Worm (Caenorhabditis elegans) whole organism, L2 larva: ENCODE measurements around the gene nhr-107.

ENCODE experiments used
- ceh-16 ChIP-seq: fragments of 150-350 bp; optimal IDR thresholded peaks from 2 replicates; lab custom pipeline; 2014; ENCODE audit warnings: missing biosample characterization, missing genetic modification characterization
- crh-2 ChIP-seq: sonication (generic microtip); optimal IDR thresholded peaks from 2 replicates; lab custom pipeline; 2017; ENCODE audit warnings: missing biosample characterization, missing genetic modification characterization
- dmd-4 ChIP-seq: sonication (generic microtip); optimal IDR thresholded peaks from 2 replicates; lab custom pipeline; 2017; ENCODE audit warnings: missing biosample characterization, missing genetic modification characterization
- elt-1 ChIP-seq: fragments of 150-350 bp; optimal IDR thresholded peaks from 2 replicates; lab custom pipeline; 2014; ENCODE audit warnings: missing biosample characterization, missing genetic modification characterization
- lin-11 ChIP-seq: fragments of 150-350 bp; sonication (generic microtip); optimal IDR thresholded peaks from 2 replicates; lab custom pipeline; 2014; ENCODE audit warnings: missing biosample characterization, missing genetic modification characterization, inconsistent platforms, mixed read lengths
- mab-5 ChIP-seq: fragments of 150-350 bp; optimal IDR thresholded peaks from 2 replicates; lab custom pipeline; 2014; ENCODE audit warnings: missing biosample characterization, missing genetic modification characterization
- mbf-1 ChIP-seq: sonication (generic microtip); optimal IDR thresholded peaks from 2 replicates; lab custom pipeline; 2017; ENCODE audit warnings: missing biosample characterization, missing genetic modification characterization
- mdl-1 ChIP-seq, 2 experiments: fragments of 150-350 bp in 1 of 2; sonication (generic microtip) in 1 of 2; optimal IDR thresholded peaks; 2 replicates each; lab custom pipeline; 2017; ENCODE audit warnings: missing biosample characterization in 2 of 2, missing genetic modification characterization in 2 of 2
- nhr-237 ChIP-seq: fragments of 150-350 bp; optimal IDR thresholded peaks from 2 replicates; lab custom pipeline; 2014; ENCODE audit warnings: missing biosample characterization, missing genetic modification characterization
- nhr-25 ChIP-seq: fragments of 150-350 bp; sonication (generic microtip); optimal IDR thresholded peaks from 3 replicates; lab custom pipeline; 2014; ENCODE audit warnings: missing biosample characterization, missing genetic modification characterization
- nhr-6 ChIP-seq: fragments of 150-350 bp; optimal IDR thresholded peaks from 2 replicates; lab custom pipeline; 2014; ENCODE audit warnings: missing biosample characterization, missing genetic modification characterization
- snpc-4 ChIP-seq: fragments of 150-350 bp; optimal IDR thresholded peaks from 2 replicates; lab custom pipeline; 2014; ENCODE audit warnings: missing biosample characterization, missing genetic modification characterization
- unc-62 ChIP-seq: fragments of 150-350 bp; optimal IDR thresholded peaks from 2 replicates; lab custom pipeline; 2014; ENCODE audit warnings: missing biosample characterization, missing genetic modification reagents, missing genetic modification characterization
- zag-1 ChIP-seq: fragments of 150-350 bp; optimal IDR thresholded peaks from 2 replicates; lab custom pipeline; 2014; ENCODE audit warnings: missing biosample characterization, missing genetic modification characterization
- ztf-4 ChIP-seq: fragments of 150-350 bp; optimal IDR thresholded peaks from 2 replicates; lab custom pipeline; 2014; ENCODE audit warnings: missing biosample characterization, missing genetic modification characterization

The nhr-107 gene

ce11 chrV:6948225-6948624 is 48.7 kb downstream of the nhr-107 start, which contains the start of gene Y57E12B.1:
Gene Y57E12B.1 (plus strand): TSS chrV:6948525.
- TF ChIP-seq nhr-6 (tag; lab: Kevin White, UChicago) (no peak), dmd-4 (no peak)

- TF ChIP-seq mdl-1 (tag; optimal IDR thresholded peaks at IDR 0.05; lab: Kevin White, UChicago) (no peak), snpc-4 (tag; lab: Kevin White, UChicago) (no peak), ztf-4 (tag; lab: Kevin White, UChicago) (no peak), crh-2 (tag; lab: Kevin White, UChicago) (no peak), elt-1 (no peak), zag-1 (tag; lab: Kevin White, UChicago) (no peak), nhr-6 (tag; lab: Kevin White, UChicago) (no peak), lin-11 (tag; lab: Kevin White, UChicago) (no peak), ceh-16 (no peak), mbf-1 (no peak), nhr-25 (tag; lab: Kevin White, UChicago) (no peak), nhr-237 (tag; lab: Kevin White, UChicago) (no peak), unc-62 (GFP tag; lab: Kevin White, UChicago) (no peak), mab-5 (tag; lab: Kevin White, UChicago) (no peak)
These were observed 49.4 kb downstream of the nhr-107 start, which contains the start of gene Y57E12B.4 for ce11 chrV:6947442-6947841. Gene Y57E12B.4 (minus strand): TSS chrV:6947542.
